Fruit fly (Drosophila melanogaster) whole organism, embryonic: ENCODE results near the gene pcm.
A peak's percentile ranks its signal among the peaks of the same experiment; 100 is the strongest.

Experiments used
- Atf3 ChIP-seq: fragments of 200-800 bp; sonication (Bioruptor generic); optimal IDR thresholded peaks from 3 replicates; lab custom pipeline; 2016; ENCODE audit warnings: missing biosample characterization, missing genetic modification characterization
- Bgb ChIP-seq: fragments of 200-800 bp; sonication (Bioruptor generic); IDR thresholded peaks from 2 replicates; pipeline ENCODE4 v1.3.6; 2022; ENCODE audit warnings: missing biosample characterization, missing genetic modification characterization; ENCODE audit not compliant: partially characterized antibody
- CG12104 ChIP-seq: fragments of 200-800 bp; sonication (Bioruptor generic); optimal IDR thresholded peaks from 3 replicates; lab custom pipeline; 2016; ENCODE audit warnings: missing biosample characterization, missing genetic modification characterization
- CG12659 ChIP-seq: fragments of 200-800 bp; sonication (Bioruptor generic); optimal IDR thresholded peaks from 3 replicates; lab custom pipeline; 2017; ENCODE audit warnings: mild to moderate bottlenecking, missing biosample characterization, missing genetic modification reagents, missing genetic modification characterization
- CG16813 ChIP-seq: fragments of 200-800 bp; sonication (Bioruptor generic); IDR thresholded peaks from 3 replicates; pipeline ENCODE4 v1.3.6; 2022; ENCODE audit warnings: missing biosample characterization, missing genetic modification characterization; ENCODE audit not compliant: partially characterized antibody
- CG17186 ChIP-seq: fragments of 200-800 bp; sonication (Bioruptor generic); optimal IDR thresholded peaks from 3 replicates; lab custom pipeline; 2017; ENCODE audit warnings: missing biosample characterization, missing genetic modification reagents, missing genetic modification characterization
- CG18476 ChIP-seq: fragments of 200-800 bp; sonication (Bioruptor generic); optimal IDR thresholded peaks from 2 replicates; lab custom pipeline; 2016; ENCODE audit warnings: missing biosample characterization, mild to moderate bottlenecking, missing genetic modification characterization
- CG30020 ChIP-seq: fragments of 200-800 bp; optimal IDR thresholded peaks from 2 replicates; lab custom pipeline; 2019; ENCODE audit warnings: missing biosample characterization, mild to moderate bottlenecking, missing genetic modification characterization, moderate library complexity
- CG33213 ChIP-seq: fragments of 200-800 bp; sonication (Bioruptor generic); optimal IDR thresholded peaks from 3 replicates; lab custom pipeline; 2016; ENCODE audit warnings: missing biosample characterization, missing genetic modification characterization
- CG34224 ChIP-seq: fragments of 200-800 bp; sonication (Bioruptor generic); IDR thresholded peaks from 3 replicates; pipeline ENCODE4 v1.3.6; 2022; ENCODE audit warnings: missing biosample characterization, missing genetic modification characterization; ENCODE audit not compliant: partially characterized antibody
- CG34422 ChIP-seq: fragments of 200-800 bp; sonication (Bioruptor generic); IDR thresholded peaks from 3 replicates; pipeline ENCODE4 v1.3.6; 2022; ENCODE audit warnings: missing biosample characterization, missing genetic modification characterization
- CG3726 ChIP-seq: fragments of 200-800 bp; sonication (Bioruptor generic); IDR thresholded peaks from 3 replicates; pipeline ENCODE4, ENCODE4 v1.3.6; 2022; ENCODE audit warnings: missing biosample characterization, missing genetic modification characterization
- CG5180 ChIP-seq: fragments of 200-800 bp; sonication (Bioruptor generic); optimal IDR thresholded peaks from 3 replicates; lab custom pipeline; 2017; ENCODE audit warnings: missing biosample characterization, missing genetic modification characterization, mild to moderate bottlenecking, moderate library complexity, missing genetic modification reagents
- CG7357 ChIP-seq: fragments of 200-800 bp; sonication (Bioruptor generic); IDR thresholded peaks from 3 replicates; pipeline ENCODE4 v1.3.6; 2022; ENCODE audit warnings: missing biosample characterization, missing genetic modification characterization
- CG7963 ChIP-seq: fragments of 200-800 bp; sonication (Bioruptor generic); IDR thresholded peaks from 3 replicates; pipeline ENCODE4 v1.3.6; 2022; ENCODE audit warnings: missing biosample characterization, missing genetic modification characterization; ENCODE audit not compliant: partially characterized antibody
- CG8388 ChIP-seq: fragments of 200-800 bp; sonication (Bioruptor generic); optimal IDR thresholded peaks from 2 replicates; lab custom pipeline; 2019; ENCODE audit warnings: missing biosample characterization, mild to moderate bottlenecking, missing genetic modification characterization, moderate library complexity
- CG8478 ChIP-seq: fragments of >200 bp; optimal IDR thresholded peaks from 2 replicates; lab custom pipeline; 2018
- CG9215 ChIP-seq: fragments of 200-800 bp; sonication (Bioruptor generic); IDR thresholded peaks from 2 replicates; pipeline ENCODE4 v1.3.6; 2022; ENCODE audit warnings: missing biosample characterization, missing genetic modification characterization
- CG9817 ChIP-seq: fragments of 200-800 bp; sonication (Bioruptor generic); optimal IDR thresholded peaks from 2 replicates; lab custom pipeline; 2018; ENCODE audit warnings: missing biosample characterization, mild to moderate bottlenecking, missing genetic modification characterization, moderate library complexity
- CG9876 ChIP-seq: fragments of 200-800 bp; sonication (Bioruptor generic); optimal IDR thresholded peaks from 2 replicates; lab custom pipeline; 2016; ENCODE audit warnings: missing biosample characterization, missing genetic modification characterization
- Dbx ChIP-seq: fragments of 200-800 bp; sonication (Bioruptor generic); IDR thresholded peaks from 3 replicates; pipeline ENCODE4 v1.3.6; 2022; ENCODE audit warnings: missing biosample characterization, missing genetic modification characterization
- Dref ChIP-seq: fragments of 200-800 bp; sonication (Bioruptor generic); IDR thresholded peaks from 2 replicates; pipeline ENCODE4 v1.3.6; 2022; ENCODE audit warnings: missing biosample characterization, missing genetic modification characterization
- Lpt ChIP-seq: fragments of >200 bp; optimal IDR thresholded peaks from 2 replicates; lab custom pipeline; 2018; ENCODE audit warnings: missing biosample characterization, missing genetic modification characterization
- MBD-R2 ChIP-seq: fragments of 200-800 bp; sonication (Bioruptor generic); IDR thresholded peaks from 2 replicates; pipeline ENCODE4 v1.3.6; 2022; ENCODE audit warnings: missing biosample characterization, missing genetic modification characterization
- MTF-1 ChIP-seq: fragments of 200-800 bp; sonication (Bioruptor generic); optimal IDR thresholded peaks from 2 replicates; lab custom pipeline; 2018; ENCODE audit warnings: missing biosample characterization, mild to moderate bottlenecking, missing genetic modification characterization, borderline replicate concordance
- Max ChIP-seq: fragments of 200-800 bp; sonication (Bioruptor generic); optimal IDR thresholded peaks from 2 replicates; lab custom pipeline; 2016; ENCODE audit warnings: missing biosample characterization, mild to moderate bottlenecking, missing genetic modification characterization
- Mes4 ChIP-seq: fragments of 200-800 bp; sonication (Bioruptor generic); optimal IDR thresholded peaks from 2 replicates; lab custom pipeline; 2016; ENCODE audit warnings: missing biosample characterization, missing genetic modification characterization
- Ssrp ChIP-seq: fragments of 200-800 bp; sonication (Bioruptor generic); optimal IDR thresholded peaks from 2 replicates; lab custom pipeline; 2018; ENCODE audit warnings: missing biosample characterization, mild to moderate bottlenecking, missing genetic modification characterization, moderate library complexity
- Stat92E ChIP-seq, 3 experiments: fragments of >200 bp in 2 of 3; fragments of 200-800 bp in 1 of 3; sonication (Bioruptor generic) in 1 of 3; optimal IDR thresholded peaks; 2 replicates each; lab custom pipeline; 2017 to 2019; ENCODE audit warnings: missing biosample characterization in 3 of 3, missing genetic modification characterization in 3 of 3, mild to moderate bottlenecking in 1 of 3, moderate library complexity in 1 of 3
- Tbp ChIP-seq: fragments of >200 bp; optimal IDR thresholded peaks from 2 replicates; lab custom pipeline; 2018; ENCODE audit warnings: missing biosample characterization, missing genetic modification characterization
- Usf ChIP-seq: fragments of 200-800 bp; sonication (Bioruptor generic); optimal IDR thresholded peaks from 2 replicates; lab custom pipeline; 2017; ENCODE audit warnings: missing genotype, missing biosample characterization, missing genetic modification characterization
- bigmax ChIP-seq: fragments of 200-800 bp; sonication (Bioruptor generic); optimal IDR thresholded peaks from 2 replicates; lab custom pipeline; 2018; ENCODE audit warnings: missing biosample characterization, mild to moderate bottlenecking, missing genetic modification characterization
- br ChIP-seq: fragments of >200 bp; optimal IDR thresholded peaks from 2 replicates; lab custom pipeline; 2017
- cato ChIP-seq: fragments of 200-800 bp; sonication (Bioruptor generic); optimal IDR thresholded peaks from 2 replicates; lab custom pipeline; 2016; ENCODE audit warnings: missing biosample characterization, missing genetic modification characterization, borderline replicate concordance
- chn ChIP-seq: fragments of 200-800 bp; sonication (Bioruptor generic); optimal IDR thresholded peaks from 2 replicates; lab custom pipeline; 2016; ENCODE audit warnings: missing biosample characterization, missing genetic modification characterization
- crol ChIP-seq: fragments of 200-800 bp; sonication (Bioruptor generic); IDR thresholded peaks from 2 replicates; pipeline ENCODE4 v1.3.6; 2022; ENCODE audit warnings: missing biosample characterization, missing genetic modification characterization
- cwo ChIP-seq: fragments of 200-800 bp; sonication (Bioruptor generic); optimal IDR thresholded peaks from 3 replicates; lab custom pipeline; 2017; ENCODE audit warnings: missing biosample characterization, missing genetic modification characterization, mild to moderate bottlenecking, moderate library complexity, missing genetic modification reagents
- danr ChIP-seq: fragments of 200-800 bp; sonication (Bioruptor generic); IDR thresholded peaks from 2 replicates; pipeline ENCODE4 v1.3.6; 2022; ENCODE audit warnings: missing biosample characterization, missing genetic modification characterization
- ewg ChIP-seq: fragments of 200-800 bp; sonication (Bioruptor generic); optimal IDR thresholded peaks from 3 replicates; lab custom pipeline; 2017; ENCODE audit warnings: mild to moderate bottlenecking, missing biosample characterization, missing genetic modification reagents, missing genetic modification characterization
- fru ChIP-seq: fragments of >200 bp; optimal IDR thresholded peaks from 2 replicates; lab custom pipeline; 2017
- gsb ChIP-seq: fragments of 200-800 bp; sonication (Bioruptor generic); IDR thresholded peaks from 2 replicates; pipeline ENCODE4 v1.3.6; 2022; ENCODE audit warnings: missing biosample characterization, missing genetic modification characterization
- hb ChIP-seq: fragments of 200-800 bp; sonication (Bioruptor generic); IDR thresholded peaks from 3 replicates; pipeline ENCODE4 v1.3.6; 2022; ENCODE audit warnings: missing biosample characterization, missing genetic modification characterization; ENCODE audit not compliant: partially characterized antibody
- her ChIP-seq: fragments of 200-800 bp; sonication (Bioruptor generic); optimal IDR thresholded peaks from 2 replicates; lab custom pipeline; 2016; ENCODE audit warnings: missing biosample characterization, missing genetic modification characterization
- insv ChIP-seq, 2 experiments: fragments of 200-800 bp; sonication (Bioruptor generic); optimal IDR thresholded peaks; 3 replicates each; lab custom pipeline; 2016 to 2018; ENCODE audit warnings: missing biosample characterization in 2 of 2, missing genetic modification characterization in 2 of 2
- jing ChIP-seq: fragments of 200-800 bp; sonication (Bioruptor generic); optimal IDR thresholded peaks from 2 replicates; lab custom pipeline; 2018; ENCODE audit warnings: missing biosample characterization, mild to moderate bottlenecking, missing genetic modification characterization
- knrl ChIP-seq: fragments of 200-800 bp; sonication (Bioruptor generic); IDR thresholded peaks from 3 replicates; pipeline ENCODE4 v1.3.6; 2022; ENCODE audit warnings: missing biosample characterization, missing genetic modification characterization; ENCODE audit not compliant: partially characterized antibody
- nom ChIP-seq: fragments of 200-800 bp; sonication (Bioruptor generic); optimal IDR thresholded peaks from 2 replicates; lab custom pipeline; 2017; ENCODE audit warnings: missing biosample characterization, missing genetic modification characterization, mild to moderate bottlenecking, moderate library complexity, missing genetic modification reagents
- sim ChIP-seq: fragments of 200-800 bp; sonication (Bioruptor generic); IDR thresholded peaks from 2 replicates; pipeline ENCODE4 v1.3.6; 2022; ENCODE audit warnings: missing biosample characterization, missing genetic modification characterization
- sima ChIP-seq: fragments of 200-800 bp; sonication (Bioruptor generic); optimal IDR thresholded peaks from 2 replicates; lab custom pipeline; 2016; ENCODE audit warnings: missing biosample characterization, missing genetic modification characterization
- tna ChIP-seq: fragments of 200-800 bp; sonication (Bioruptor generic); IDR thresholded peaks from 2 replicates; pipeline ENCODE4 v1.3.6; 2022; ENCODE audit warnings: missing biosample characterization, missing genetic modification characterization; ENCODE audit not compliant: partially characterized antibody

pcm gene

dm6 chrX:19480544-19481127 is 11.2 kb downstream of the pcm start (continued):
- TF ChIP-seq chn = no peak
- TF ChIP-seq CG18476 (GFP tag; lab: Kevin White, UChicago) = no peak
- TF ChIP-seq ewg = no peak
- no peak for TF ChIP-seq Dref
- TF ChIP-seq knrl = no peak
- TF ChIP-seq bigmax = peak; percentile 93
- TF ChIP-seq MTF-1 = no peak
- no peak for TF ChIP-seq CG9876 (GFP tag; lab: Kevin White, UChicago)
- peak; percentile 86 for TF ChIP-seq crol (GFP tag; lab: Robert Waterston, UW)
- no peak for TF ChIP-seq cwo (GFP tag; lab: Kevin White, UChicago)
- no peak for TF ChIP-seq insv (GFP tag; optimal IDR thresholded peaks at IDR 0.05; lab: Kevin White, UChicago)
- no peak for TF ChIP-seq CG8388 (GFP tag; lab: Kevin White, UChicago)
- TF ChIP-seq gsb = no peak
- TF ChIP-seq CG34422 (GFP tag; lab: Robert Waterston, UW) = peak; percentile 58; the same call in 2 of the 3 replicates
- no peak for TF ChIP-seq Usf (GFP tag; lab: Kevin White, UChicago)
- no peak for TF ChIP-seq CG7357
- no peak for TF ChIP-seq fru (lab: Kevin White, UChicago)

dm6 chrX:19479869-19480326 is 11.9 kb downstream of the pcm start, which contains the start of the genes Naa15-16 and mRpS14:
TSS of gene Naa15-16 (plus strand) at chrX:19479984.
TSS of gene mRpS14 (minus strand) at chrX:19480238.
- peak; percentile 30 for TF ChIP-seq Max (GFP tag; lab: Kevin White, UChicago)
- TF ChIP-seq sim (GFP tag; lab: Robert Waterston, UW) = no peak
- TF ChIP-seq tna (GFP tag; lab: Robert Waterston, UW) = peak; percentile 69; the same call in 1 of the 2 replicates
- no peak for TF ChIP-seq Atf3
- peak; percentile 72 for TF ChIP-seq MBD-R2 (GFP tag; lab: Robert Waterston, UW)
- TF ChIP-seq CG17186 = peak; percentile 79
- no peak for TF ChIP-seq jing (GFP tag; lab: Kevin White, UChicago)
- peak; percentile 67 for TF ChIP-seq CG12659 (GFP tag; lab: Kevin White, UChicago)
- TF ChIP-seq CG5180 (GFP tag; lab: Kevin White, UChicago) = no peak
- no peak for TF ChIP-seq gsb
- no peak for TF ChIP-seq Mes4 (GFP tag; lab: Kevin White, UChicago)
- no peak for TF ChIP-seq Stat92E (GFP tag; optimal IDR thresholded peaks at IDR 0.05; lab: Kevin White, UChicago)
- peak; percentile 9 for TF ChIP-seq Tbp
- peak; percentile 74; the same call in 2 of the 3 replicates for TF ChIP-seq hb (GFP tag; lab: Robert Waterston, UW)
- TF ChIP-seq sima (GFP tag; lab: Kevin White, UChicago) = no peak
- TF ChIP-seq nom (GFP tag; lab: Kevin White, UChicago) = no peak
- TF ChIP-seq Lpt (GFP tag; lab: Kevin White, UChicago) = no peak
- no peak for TF ChIP-seq CG9817 (tag; lab: Kevin White, UChicago)
- no peak for TF ChIP-seq br (lab: Kevin White, UChicago)
- TF ChIP-seq cato (GFP tag; lab: Kevin White, UChicago) = no peak
- peak; percentile 70 for TF ChIP-seq CG34224 (GFP tag; lab: Robert Waterston, UW)
- no peak for TF ChIP-seq CG9215 (GFP tag; lab: Robert Waterston, UW)
- TF ChIP-seq danr = no peak
- TF ChIP-seq CG30020 (tag; lab: Kevin White, UChicago) = peak; percentile 16
- TF ChIP-seq CG16813 (GFP tag; lab: Robert Waterston, UW) = peak; percentile 47; the same call in 2 of the 3 replicates
- TF ChIP-seq CG33213 (GFP tag; lab: Kevin White, UChicago) = no peak
- no peak for TF ChIP-seq her
- no peak for TF ChIP-seq CG12104 (GFP tag; lab: Kevin White, UChicago)
- peak; percentile 20 for TF ChIP-seq ewg
- no peak for TF ChIP-seq Ssrp
- 0 out of 3 replicates have a peak, but pooled peaks have one; percentile 20 for TF ChIP-seq CG7963 (GFP tag; lab: Robert Waterston, UW)
- peak; percentile 75 for TF ChIP-seq CG8478 (lab: Kevin White, UChicago)
- TF ChIP-seq CG3726 (GFP tag; lab: Robert Waterston, UW) = no peak
- peak; percentile 19; the same call in 1 of the 2 replicates for TF ChIP-seq Bgb (GFP tag; lab: Robert Waterston, UW)
- no peak for TF ChIP-seq Dbx (GFP tag; lab: Robert Waterston, UW)
